Fruit fly (Drosophila melanogaster) whole organism, embryonic: ENCODE results near the gene CG34148.

Source experiments
- Atf3 ChIP-seq: fragments of 200-800 bp; sonication (Bioruptor generic); optimal IDR thresholded peaks from 3 replicates; lab custom pipeline; 2016; ENCODE audit warnings: missing biosample characterization, missing genetic modification characterization
- CG10147 ChIP-seq: fragments of 200-800 bp; sonication (Bioruptor generic); optimal IDR thresholded peaks from 2 replicates; lab custom pipeline; 2019; ENCODE audit warnings: missing biosample characterization, mild to moderate bottlenecking, missing genetic modification characterization, moderate library complexity
- CG10209 ChIP-seq: fragments of 200-800 bp; sonication (Bioruptor generic); optimal IDR thresholded peaks from 3 replicates; lab custom pipeline; 2017; ENCODE audit warnings: missing biosample characterization, mild to moderate bottlenecking, missing genetic modification characterization, missing genetic modification reagents
- CG10274 ChIP-seq: fragments of 200-800 bp; sonication (Bioruptor generic); optimal IDR thresholded peaks from 3 replicates; lab custom pipeline; 2017; ENCODE audit warnings: missing biosample characterization, mild to moderate bottlenecking, missing genetic modification characterization
- CG12744 ChIP-seq: fragments of 200-800 bp; sonication (Bioruptor generic); optimal IDR thresholded peaks from 2 replicates; lab custom pipeline; 2016; ENCODE audit warnings: missing biosample characterization, missing genetic modification characterization
- CG12769 ChIP-seq: fragments of 200-800 bp; sonication (Bioruptor generic); optimal IDR thresholded peaks from 2 replicates; lab custom pipeline; 2019; ENCODE audit warnings: missing biosample characterization, mild to moderate bottlenecking, missing genetic modification characterization, moderate library complexity
- CG13287 ChIP-seq: fragments of 200-800 bp; sonication (Bioruptor generic); IDR thresholded peaks from 2 replicates; pipeline ENCODE4 v1.3.6; 2022; ENCODE audit warnings: missing biosample characterization, missing genetic modification characterization; ENCODE audit not compliant: partially characterized antibody
- CG14441 ChIP-seq: fragments of 200-800 bp; sonication (Bioruptor generic); IDR thresholded peaks from 2 replicates; pipeline ENCODE4 v1.3.6; 2022; ENCODE audit warnings: missing biosample characterization, missing genetic modification characterization
- CG14667 ChIP-seq: fragments of 200-800 bp; sonication (Bioruptor generic); IDR thresholded peaks from 2 replicates; pipeline ENCODE4 v1.3.6; 2022; ENCODE audit warnings: missing biosample characterization, missing genetic modification characterization
- CG17912 ChIP-seq: fragments of 200-800 bp; sonication (Bioruptor generic); optimal IDR thresholded peaks from 2 replicates; lab custom pipeline; 2018; ENCODE audit warnings: missing biosample characterization, mild to moderate bottlenecking, missing genetic modification characterization
- CG18619 ChIP-seq: fragments of 200-800 bp; sonication (Bioruptor generic); optimal IDR thresholded peaks from 3 replicates; lab custom pipeline; 2017; ENCODE audit warnings: missing biosample characterization, mild to moderate bottlenecking, missing genetic modification characterization
- CG2120 ChIP-seq: fragments of 200-800 bp; sonication (Bioruptor generic); optimal IDR thresholded peaks from 3 replicates; lab custom pipeline; 2016; ENCODE audit warnings: missing biosample characterization, missing genetic modification characterization
- CG2712 ChIP-seq: fragments of 200-800 bp; optimal IDR thresholded peaks from 3 replicates; lab custom pipeline; 2019; ENCODE audit warnings: missing biosample characterization, mild to moderate bottlenecking, missing genetic modification characterization, moderate library complexity
- CG31388 ChIP-seq: fragments of 200-800 bp; sonication (Bioruptor generic); optimal IDR thresholded peaks from 2 replicates; lab custom pipeline; 2016; ENCODE audit warnings: missing biosample characterization, missing genetic modification characterization
- CG3281 ChIP-seq: fragments of 200-800 bp; sonication (Bioruptor generic); optimal IDR thresholded peaks from 3 replicates; lab custom pipeline; 2017; ENCODE audit warnings: missing biosample characterization, mild to moderate bottlenecking, missing genetic modification characterization
- CG3407 ChIP-seq: fragments of 200-800 bp; sonication (Bioruptor generic); optimal IDR thresholded peaks from 2 replicates; lab custom pipeline; 2018; ENCODE audit warnings: missing biosample characterization, mild to moderate bottlenecking, missing genetic modification characterization
- CG4854 ChIP-seq: fragments of 200-800 bp; sonication (Bioruptor generic); optimal IDR thresholded peaks from 2 replicates; lab custom pipeline; 2016; ENCODE audit warnings: missing biosample characterization, missing genetic modification characterization, inconsistent platforms
- CG7928 ChIP-seq: fragments of 200-800 bp; sonication (Bioruptor generic); optimal IDR thresholded peaks from 2 replicates; lab custom pipeline; 2017; ENCODE audit warnings: missing biosample characterization, mild to moderate bottlenecking, missing genetic modification characterization
- CG8290 ChIP-seq, 3 experiments: fragments of 200-800 bp; sonication (Bioruptor generic); optimal IDR thresholded peaks; 2 replicates each; lab custom pipeline; 2016 to 2019; ENCODE audit warnings: missing biosample characterization in 3 of 3, missing genetic modification characterization in 3 of 3, mild to moderate bottlenecking in 2 of 3, moderate library complexity in 1 of 3
- CoRest ChIP-seq: fragments of 200-800 bp; sonication (Bioruptor generic); optimal IDR thresholded peaks from 3 replicates; lab custom pipeline; 2018; ENCODE audit warnings: missing biosample characterization, mild to moderate bottlenecking, missing genetic modification characterization, moderate library complexity
- CrebB ChIP-seq: fragments of 200-800 bp; sonication (Bioruptor generic); optimal IDR thresholded peaks from 3 replicates; lab custom pipeline; 2018; ENCODE audit warnings: missing biosample characterization, mild to moderate bottlenecking, missing genetic modification characterization
- Fer1 ChIP-seq: fragments of 200-800 bp; sonication (Bioruptor generic); optimal IDR thresholded peaks from 2 replicates; lab custom pipeline; 2017; ENCODE audit warnings: missing biosample characterization, mild to moderate bottlenecking, missing genetic modification characterization
- Hmr ChIP-seq: fragments of 200-800 bp; sonication (Bioruptor generic); optimal IDR thresholded peaks from 3 replicates; lab custom pipeline; 2017; ENCODE audit warnings: mild to moderate bottlenecking, missing biosample characterization, missing genetic modification reagents, missing genetic modification characterization
- Lhr ChIP-seq: fragments of 200-800 bp; sonication (Bioruptor generic); optimal IDR thresholded peaks from 3 replicates; lab custom pipeline; 2017; ENCODE audit warnings: mild to moderate bottlenecking, missing biosample characterization, missing genetic modification reagents, missing genetic modification characterization
- MBD-R2 ChIP-seq: fragments of 200-800 bp; sonication (Bioruptor generic); IDR thresholded peaks from 2 replicates; pipeline ENCODE4 v1.3.6; 2022; ENCODE audit warnings: missing biosample characterization, missing genetic modification characterization
- Meics ChIP-seq: fragments of 200-800 bp; sonication (Bioruptor generic); optimal IDR thresholded peaks from 2 replicates; lab custom pipeline; 2017; ENCODE audit warnings: missing biosample characterization, mild to moderate bottlenecking, missing genetic modification characterization
- Myb ChIP-seq: fragments of 200-800 bp; sonication (Bioruptor generic); optimal IDR thresholded peaks from 2 replicates; lab custom pipeline; 2016; ENCODE audit warnings: missing biosample characterization, missing genetic modification characterization
- Nf-YB ChIP-seq: fragments of 200-800 bp; sonication (Bioruptor generic); optimal IDR thresholded peaks from 3 replicates; lab custom pipeline; 2019; ENCODE audit warnings: missing biosample characterization, mild to moderate bottlenecking, missing genetic modification characterization, moderate library complexity
- PHDP ChIP-seq: fragments of 200-800 bp; sonication (Bioruptor generic); optimal IDR thresholded peaks from 3 replicates; lab custom pipeline; 2018; ENCODE audit warnings: missing biosample characterization, mild to moderate bottlenecking, missing genetic modification characterization, moderate library complexity
- Scr ChIP-seq: fragments of 200-800 bp; sonication (Bioruptor generic); IDR thresholded peaks from 2 replicates; pipeline ENCODE4 v1.3.6; 2022; ENCODE audit warnings: missing biosample characterization, missing genetic modification characterization; ENCODE audit not compliant: partially characterized antibody
- Sox102F ChIP-seq: fragments of 200-800 bp; sonication (Bioruptor generic); optimal IDR thresholded peaks from 2 replicates; lab custom pipeline; 2018; ENCODE audit warnings: missing biosample characterization, mild to moderate bottlenecking, missing genetic modification characterization, moderate library complexity
- Vsx1 ChIP-seq: fragments of 200-800 bp; sonication (Bioruptor generic); optimal IDR thresholded peaks from 2 replicates; lab custom pipeline; 2017; ENCODE audit warnings: missing biosample characterization, mild to moderate bottlenecking, missing genetic modification characterization, missing genetic modification reagents
- az2 ChIP-seq: fragments of 200-800 bp; sonication (Bioruptor generic); optimal IDR thresholded peaks from 3 replicates; lab custom pipeline; 2016; ENCODE audit warnings: missing biosample characterization, missing genetic modification characterization
- chm ChIP-seq: fragments of 200-800 bp; sonication (Bioruptor generic); IDR thresholded peaks from 2 replicates; pipeline ENCODE4 v1.3.6; 2022; ENCODE audit warnings: missing biosample characterization, missing genetic modification characterization
- ci ChIP-seq: fragments of 200-800 bp; sonication (Bioruptor generic); IDR thresholded peaks from 3 replicates; pipeline ENCODE4 v1.3.6; 2022; ENCODE audit warnings: missing biosample characterization, missing genetic modification characterization
- dmrt11E ChIP-seq: fragments of 200-800 bp; sonication (Bioruptor generic); optimal IDR thresholded peaks from 3 replicates; lab custom pipeline; 2018; ENCODE audit warnings: missing biosample characterization, mild to moderate bottlenecking, missing genetic modification characterization, moderate library complexity
- ems ChIP-seq: fragments of 200-800 bp; sonication (Bioruptor generic); optimal IDR thresholded peaks from 3 replicates; lab custom pipeline; 2016; ENCODE audit warnings: missing biosample characterization, missing genetic modification characterization
- gem ChIP-seq: fragments of 200-800 bp; sonication (Bioruptor generic); optimal IDR thresholded peaks from 2 replicates; lab custom pipeline; 2019; ENCODE audit warnings: missing biosample characterization, mild to moderate bottlenecking, missing genetic modification characterization, moderate library complexity
- grn ChIP-seq: fragments of 200-800 bp; sonication (Bioruptor generic); optimal IDR thresholded peaks from 3 replicates; lab custom pipeline; 2017; ENCODE audit warnings: missing biosample characterization, missing genetic modification characterization
- ham ChIP-seq: fragments of 200-800 bp; sonication (Bioruptor generic); IDR thresholded peaks from 2 replicates; pipeline ENCODE4 v1.3.6; 2022; ENCODE audit warnings: missing biosample characterization, missing genetic modification characterization
- lab ChIP-seq: fragments of 200-800 bp; sonication (Bioruptor generic); optimal IDR thresholded peaks from 3 replicates; lab custom pipeline; 2017; ENCODE audit warnings: missing biosample characterization, missing genetic modification characterization, mild to moderate bottlenecking, moderate library complexity, missing genetic modification reagents
- lilli ChIP-seq: fragments of 200-800 bp; sonication (Bioruptor generic); optimal IDR thresholded peaks from 3 replicates; lab custom pipeline; 2016; ENCODE audit warnings: missing biosample characterization, missing genetic modification characterization
- onecut ChIP-seq: fragments of 200-800 bp; sonication (Bioruptor generic); IDR thresholded peaks from 2 replicates; pipeline ENCODE4 v1.3.6; 2022; ENCODE audit warnings: missing biosample characterization, missing genetic modification characterization
- otp ChIP-seq: fragments of 200-800 bp; sonication (Bioruptor generic); IDR thresholded peaks from 3 replicates; pipeline ENCODE4, ENCODE4 v1.3.6; 2022; ENCODE audit warnings: missing biosample characterization, missing genetic modification characterization
- pnt ChIP-seq: fragments of 200-800 bp; sonication (Bioruptor generic); optimal IDR thresholded peaks from 3 replicates; lab custom pipeline; 2016; ENCODE audit warnings: missing biosample characterization, missing genetic modification characterization
- sc ChIP-seq, 3 experiments: fragments of >200 bp in 2 of 3; fragments of 200-800 bp in 1 of 3; sonication (Bioruptor generic) in 1 of 3; optimal IDR thresholded peaks; 2 replicates in 2 of 3; 3 replicates in 1 of 3; lab custom pipeline; 2017; ENCODE audit warnings: mild to moderate bottlenecking in 1 of 3, missing biosample characterization in 1 of 3, missing genetic modification characterization in 1 of 3, missing genetic modification reagents in 1 of 3
- sd ChIP-seq: fragments of 200-800 bp; sonication (Bioruptor generic); optimal IDR thresholded peaks from 3 replicates; lab custom pipeline; 2018; ENCODE audit warnings: missing biosample characterization, mild to moderate bottlenecking, missing genetic modification characterization, moderate library complexity
- sug ChIP-seq: fragments of 200-800 bp; optimal IDR thresholded peaks from 2 replicates; lab custom pipeline; 2019; ENCODE audit warnings: missing biosample characterization, mild to moderate bottlenecking, missing genetic modification characterization, moderate library complexity
- twi ChIP-seq: fragments of 200-800 bp; optimal IDR thresholded peaks from 2 replicates; lab custom pipeline; 2019; ENCODE audit warnings: missing biosample characterization, mild to moderate bottlenecking, missing genetic modification characterization, moderate library complexity

The CG34148 gene

DNA sequence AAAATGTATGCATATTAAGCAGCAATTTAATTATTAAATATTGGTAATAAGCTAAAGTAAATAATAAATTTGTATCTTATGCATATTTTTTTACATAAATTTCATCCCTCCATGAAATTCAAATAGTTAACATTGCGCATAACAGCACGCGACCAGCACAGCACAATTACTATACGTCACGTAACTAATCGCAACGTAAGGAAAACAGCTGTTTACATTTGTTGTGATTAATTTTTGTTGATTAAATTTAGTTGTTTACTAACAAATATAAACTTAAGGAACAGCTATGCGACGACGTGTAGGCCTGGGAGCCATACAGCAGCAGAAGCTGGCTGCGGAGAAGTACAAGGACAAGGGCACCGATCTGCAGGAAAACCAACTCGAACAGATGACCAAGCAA is 13.5 kb downstream of the CG34148 start, which contains the start of gene lsn (continued):
- no peak for TF ChIP-seq CG18619 (GFP tag; lab: Kevin White, UChicago)
- no peak for TF ChIP-seq sc (optimal IDR thresholded peaks at IDR 0.05; lab: Kevin White, UChicago)
- TF ChIP-seq sc (GFP tag; optimal IDR thresholded peaks at IDR 0.05; lab: Kevin White, UChicago) = no peak
- no peak for TF ChIP-seq CG13287 (GFP tag; lab: Robert Waterston, UW)
- TF ChIP-seq Lhr (GFP tag; lab: Kevin White, UChicago) = peak; percentile 2
- no peak for TF ChIP-seq CG4854 (GFP tag; lab: Kevin White, UChicago)
- peak; percentile 66; the same call in 1 of the 2 replicates for TF ChIP-seq MBD-R2 (GFP tag; lab: Robert Waterston, UW)
- TF ChIP-seq Sox102F (GFP tag; lab: Kevin White, UChicago) = peak; percentile 61
- no peak for TF ChIP-seq CG10274 (GFP tag; lab: Kevin White, UChicago)
- TF ChIP-seq CG14441 = no peak
- peak; percentile 35 for TF ChIP-seq CrebB (tag; lab: Kevin White, UChicago)
- no peak for TF ChIP-seq CG14667 (GFP tag; lab: Robert Waterston, UW)
- TF ChIP-seq chm (GFP tag; lab: Robert Waterston, UW) = no peak
- peak; percentile 32 for TF ChIP-seq CoRest
- peak; percentile 48 for TF ChIP-seq Meics (GFP tag; lab: Kevin White, UChicago)
- peak; percentile 30 for TF ChIP-seq sug (tag; lab: Kevin White, UChicago)
- TF ChIP-seq twi (tag; lab: Kevin White, UChicago) = peak; percentile 15
- TF ChIP-seq CG12744 (GFP tag; lab: Kevin White, UChicago) = no peak
- no peak for TF ChIP-seq onecut
- no peak for TF ChIP-seq CG2120 (GFP tag; lab: Kevin White, UChicago)
- no peak for TF ChIP-seq ham (GFP tag; lab: Robert Waterston, UW)
- TF ChIP-seq lilli (GFP tag; lab: Kevin White, UChicago) = no peak
- TF ChIP-seq Hmr (GFP tag; lab: Kevin White, UChicago) = peak; percentile 11
- peak; percentile 25 for TF ChIP-seq CG10209
- TF ChIP-seq CG17912 = peak; percentile 27
- no peak for TF ChIP-seq pnt
- peak; percentile 9 for TF ChIP-seq CG3407
- peak; percentile 41 for TF ChIP-seq CG12769 (tag; lab: Kevin White, UChicago)
- TF ChIP-seq az2 = no peak
- peak; percentile 65 for TF ChIP-seq sd
- peak; percentile 71 for TF ChIP-seq PHDP (tag; lab: Kevin White, UChicago)
- peak; percentile 39 for TF ChIP-seq gem (tag; lab: Kevin White, UChicago)
- TF ChIP-seq ci (GFP tag; lab: Robert Waterston, UW) = peak; percentile 53; the same call in 2 of the 3 replicates
- no peak for TF ChIP-seq CG7928 (GFP tag; lab: Kevin White, UChicago)
- no peak for TF ChIP-seq CG8290 (GFP tag; optimal IDR thresholded peaks at IDR 0.05; lab: Kevin White, UChicago)
- peak in 1 of 2 experiments; percentile 82 for TF ChIP-seq CG8290 (tag; optimal IDR thresholded peaks at IDR 0.05; lab: Kevin White, UChicago)
- TF ChIP-seq lab (GFP tag; lab: Kevin White, UChicago) = peak; percentile 42
- TF ChIP-seq Vsx1 (GFP tag; lab: Kevin White, UChicago) = peak; percentile 31
- no peak for TF ChIP-seq CG31388 (GFP tag; lab: Kevin White, UChicago)
- no peak for TF ChIP-seq Myb
- no peak for TF ChIP-seq Atf3 (GFP tag; lab: Kevin White, UChicago)
- no peak for TF ChIP-seq Scr
- peak; percentile 57 for TF ChIP-seq Fer1 (GFP tag; lab: Kevin White, UChicago)
- peak; percentile 2 for TF ChIP-seq CG2712 (tag; lab: Kevin White, UChicago)
- TF ChIP-seq grn = peak; percentile 23
- TF ChIP-seq dmrt11E (tag; lab: Kevin White, UChicago) = peak; percentile 18
- peak; percentile 40 for TF ChIP-seq CG3281 (GFP tag; lab: Kevin White, UChicago)
- TF ChIP-seq ems (GFP tag; lab: Kevin White, UChicago) = no peak
- TF ChIP-seq CG10147 = peak; percentile 14
- TF ChIP-seq Nf-YB (GFP tag; lab: Kevin White, UChicago) = peak; percentile 13
- TF ChIP-seq otp = no peak
